Fruit fly (Drosophila melanogaster) whole organism, embryonic: Measurements from ENCODE around the gene cv-c.
A peak's percentile ranks its signal among the peaks of the same experiment; 100 is the strongest.

Experiments
- Bgb ChIP-seq: fragments of 200-800 bp; sonication (Bioruptor generic); IDR thresholded peaks from 2 replicates; pipeline ENCODE4 v1.3.6; 2022; ENCODE audit warnings: missing biosample characterization, missing genetic modification characterization; ENCODE audit not compliant: partially characterized antibody
- CG10209 ChIP-seq: fragments of 200-800 bp; sonication (Bioruptor generic); optimal IDR thresholded peaks from 3 replicates; lab custom pipeline; 2017; ENCODE audit warnings: missing biosample characterization, mild to moderate bottlenecking, missing genetic modification characterization, missing genetic modification reagents
- CG12769 ChIP-seq: fragments of 200-800 bp; sonication (Bioruptor generic); optimal IDR thresholded peaks from 2 replicates; lab custom pipeline; 2019; ENCODE audit warnings: missing biosample characterization, mild to moderate bottlenecking, missing genetic modification characterization, moderate library complexity
- CG2199 ChIP-seq: fragments of 200-800 bp; sonication (Bioruptor generic); IDR thresholded peaks from 3 replicates; pipeline ENCODE4 v1.3.6; 2022; ENCODE audit warnings: missing biosample characterization, missing genetic modification characterization
- CG2875 ChIP-seq: fragments of 200-800 bp; sonication (Bioruptor generic); optimal IDR thresholded peaks from 2 replicates; lab custom pipeline; 2017; ENCODE audit warnings: missing biosample characterization, mild to moderate bottlenecking, missing genetic modification characterization, missing genetic modification reagents
- CG3065 ChIP-seq: fragments of 200-800 bp; sonication (Bioruptor generic); optimal IDR thresholded peaks from 2 replicates; lab custom pipeline; 2016; ENCODE audit warnings: missing biosample characterization, missing genetic modification characterization
- CG31365 ChIP-seq: fragments of 200-800 bp; sonication (Bioruptor generic); optimal IDR thresholded peaks from 2 replicates; lab custom pipeline; 2018; ENCODE audit warnings: missing biosample characterization, mild to moderate bottlenecking, missing genetic modification characterization
- CG3726 ChIP-seq: fragments of 200-800 bp; sonication (Bioruptor generic); IDR thresholded peaks from 3 replicates; pipeline ENCODE4, ENCODE4 v1.3.6; 2022; ENCODE audit warnings: missing biosample characterization, missing genetic modification characterization
- CG4328 ChIP-seq: fragments of 200-800 bp; sonication (Bioruptor generic); optimal IDR thresholded peaks from 3 replicates; lab custom pipeline; 2017; ENCODE audit warnings: missing biosample characterization, missing genetic modification reagents, missing genetic modification characterization
- CG4404 ChIP-seq: fragments of 200-800 bp; sonication (Bioruptor generic); IDR thresholded peaks from 2 replicates; pipeline ENCODE4 v1.3.6; 2022; ENCODE audit warnings: missing biosample characterization, missing genetic modification characterization
- CG4707 ChIP-seq: fragments of 200-800 bp; sonication (Bioruptor generic); optimal IDR thresholded peaks from 2 replicates; lab custom pipeline; 2018; ENCODE audit warnings: missing biosample characterization, mild to moderate bottlenecking, missing genetic modification characterization, moderate library complexity
- CG7271 ChIP-seq: fragments of 200-800 bp; sonication (Bioruptor generic); optimal IDR thresholded peaks from 2 replicates; lab custom pipeline; 2018; ENCODE audit warnings: missing biosample characterization, mild to moderate bottlenecking, missing genetic modification characterization, moderate library complexity
- CG7357 ChIP-seq: fragments of 200-800 bp; sonication (Bioruptor generic); IDR thresholded peaks from 3 replicates; pipeline ENCODE4 v1.3.6; 2022; ENCODE audit warnings: missing biosample characterization, missing genetic modification characterization
- CG9609 ChIP-seq: fragments of 200-800 bp; sonication (Bioruptor generic); optimal IDR thresholded peaks from 3 replicates; lab custom pipeline; 2016; ENCODE audit warnings: missing biosample characterization, missing genetic modification characterization
- CTCF ChIP-seq: fragments of 200-800 bp; sonication (Bioruptor generic); optimal IDR thresholded peaks from 2 replicates; lab custom pipeline; 2017; ENCODE audit warnings: missing biosample characterization, mild to moderate bottlenecking, missing genetic modification characterization, moderate library complexity
- Dad ChIP-seq: fragments of 200-800 bp; sonication (Bioruptor generic); optimal IDR thresholded peaks from 3 replicates; lab custom pipeline; 2016; ENCODE audit warnings: missing biosample characterization, missing genetic modification characterization
- Dip3 ChIP-seq: fragments of 200-800 bp; sonication (Bioruptor generic); optimal IDR thresholded peaks from 3 replicates; lab custom pipeline; 2016; ENCODE audit warnings: missing biosample characterization, missing genetic modification characterization
- Doc3 ChIP-seq: fragments of 200-800 bp; sonication (Bioruptor generic); IDR thresholded peaks from 3 replicates; pipeline ENCODE4 v1.3.6; 2022; ENCODE audit warnings: missing biosample characterization, missing genetic modification characterization; ENCODE audit not compliant: partially characterized antibody
- Dp ChIP-seq: fragments of 200-800 bp; sonication (Bioruptor generic); optimal IDR thresholded peaks from 2 replicates; lab custom pipeline; 2018; ENCODE audit warnings: missing biosample characterization, mild to moderate bottlenecking, missing genetic modification characterization, moderate library complexity
- E2f1 ChIP-seq: fragments of 200-800 bp; sonication (Bioruptor generic); IDR thresholded peaks from 2 replicates; pipeline ENCODE4 v1.3.6; 2022; ENCODE audit warnings: missing biosample characterization, missing genetic modification characterization
- Jarid2 ChIP-seq: fragments of 200-800 bp; sonication (Bioruptor generic); optimal IDR thresholded peaks from 3 replicates; lab custom pipeline; 2017; ENCODE audit warnings: mild to moderate bottlenecking, missing biosample characterization, missing genetic modification reagents, missing genetic modification characterization
- Med ChIP-seq: fragments of 200-800 bp; sonication (Bioruptor generic); peaks from one replicate; lab custom pipeline; 2016; ENCODE audit warnings: missing biosample characterization, missing genetic modification characterization, mild to moderate bottlenecking, inconsistent platforms, moderate library complexity
- Rfx ChIP-seq: fragments of 200-800 bp; sonication (Bioruptor generic); IDR thresholded peaks from 2 replicates; pipeline ENCODE4 v1.3.6; 2022; ENCODE audit warnings: missing biosample characterization, missing genetic modification characterization
- Sox100B ChIP-seq: fragments of 200-800 bp; sonication (Bioruptor generic); optimal IDR thresholded peaks from 3 replicates; lab custom pipeline; 2018; ENCODE audit warnings: missing biosample characterization, mild to moderate bottlenecking, missing genetic modification characterization
- TFAM ChIP-seq: fragments of 200-800 bp; sonication (Bioruptor generic); optimal IDR thresholded peaks from 2 replicates; lab custom pipeline; 2017; ENCODE audit warnings: missing biosample characterization, missing genetic modification characterization, inconsistent platforms
- Trl ChIP-seq, 3 experiments: fragments of >200 bp in 2 of 3; fragments of 200-800 bp in 1 of 3; sonication (Bioruptor generic) in 1 of 3; optimal IDR thresholded peaks; 2 replicates in 1 of 3; 3 replicates in 2 of 3; lab custom pipeline; 2016 to 2017; ENCODE audit warnings: missing biosample characterization in 1 of 3, missing genetic modification characterization in 1 of 3
- Xrp1 ChIP-seq: fragments of 200-800 bp; sonication (Bioruptor generic); IDR thresholded peaks from 2 replicates; pipeline ENCODE4 v1.3.6; 2022; ENCODE audit warnings: missing biosample characterization, missing genetic modification characterization
- YL-1 ChIP-seq: fragments of 200-800 bp; sonication (Bioruptor generic); optimal IDR thresholded peaks from 3 replicates; lab custom pipeline; 2017; ENCODE audit warnings: missing biosample characterization, mild to moderate bottlenecking, missing genetic modification characterization
- ab ChIP-seq: fragments of 200-800 bp; sonication (Bioruptor generic); optimal IDR thresholded peaks from 2 replicates; lab custom pipeline; 2016; ENCODE audit warnings: missing biosample characterization, missing genetic modification characterization
- ato ChIP-seq: fragments of 200-800 bp; sonication (Bioruptor generic); IDR thresholded peaks from 2 replicates; pipeline ENCODE4 v1.3.6; 2022; ENCODE audit warnings: missing biosample characterization, missing genetic modification characterization; ENCODE audit not compliant: partially characterized antibody
- bigmax ChIP-seq: fragments of 200-800 bp; sonication (Bioruptor generic); optimal IDR thresholded peaks from 2 replicates; lab custom pipeline; 2018; ENCODE audit warnings: missing biosample characterization, mild to moderate bottlenecking, missing genetic modification characterization
- bsh ChIP-seq, 2 experiments: fragments of 200-800 bp; sonication (Bioruptor generic); optimal IDR thresholded peaks; 2 replicates each; lab custom pipeline; 2017 to 2018; ENCODE audit warnings: mild to moderate bottlenecking in 2 of 2, missing biosample characterization in 2 of 2, missing genetic modification characterization in 2 of 2, moderate library complexity in 1 of 2
- btn ChIP-seq: fragments of 200-800 bp; sonication (Bioruptor generic); optimal IDR thresholded peaks from 2 replicates; lab custom pipeline; 2016; ENCODE audit warnings: missing biosample characterization, missing genetic modification characterization
- dm ChIP-seq: fragments of 200-800 bp; sonication (Bioruptor generic); optimal IDR thresholded peaks from 3 replicates; lab custom pipeline; 2016; ENCODE audit warnings: missing biosample characterization, missing genetic modification characterization
- emc ChIP-seq: fragments of 200-800 bp; sonication (Bioruptor generic); optimal IDR thresholded peaks from 2 replicates; lab custom pipeline; 2016; ENCODE audit warnings: missing biosample characterization, missing genetic modification characterization
- ftz-f1 ChIP-seq: fragments of 200-800 bp; sonication (Bioruptor generic); optimal IDR thresholded peaks from 2 replicates; lab custom pipeline; 2016; ENCODE audit warnings: missing biosample characterization, missing genetic modification characterization
- gce ChIP-seq: fragments of 200-800 bp; sonication (Bioruptor generic); IDR thresholded peaks from 3 replicates; pipeline ENCODE4 v1.3.6; 2022; ENCODE audit warnings: missing biosample characterization, missing genetic modification characterization
- gcm2 ChIP-seq: fragments of 200-800 bp; sonication (Bioruptor generic); optimal IDR thresholded peaks from 2 replicates; lab custom pipeline; 2016; ENCODE audit warnings: missing biosample characterization, missing genetic modification characterization
- gro ChIP-seq: fragments of 200-800 bp; sonication (Bioruptor generic); optimal IDR thresholded peaks from 2 replicates; lab custom pipeline; 2016; ENCODE audit warnings: missing biosample characterization, missing genetic modification characterization
- gsb ChIP-seq: fragments of 200-800 bp; sonication (Bioruptor generic); IDR thresholded peaks from 2 replicates; pipeline ENCODE4 v1.3.6; 2022; ENCODE audit warnings: missing biosample characterization, missing genetic modification characterization
- psq ChIP-seq: fragments of 200-800 bp; sonication (Bioruptor generic); optimal IDR thresholded peaks from 2 replicates; lab custom pipeline; 2017; ENCODE audit warnings: missing biosample characterization, missing genetic modification characterization
- sim ChIP-seq: fragments of 200-800 bp; sonication (Bioruptor generic); IDR thresholded peaks from 2 replicates; pipeline ENCODE4 v1.3.6; 2022; ENCODE audit warnings: missing biosample characterization, missing genetic modification characterization
- sr ChIP-seq: fragments of 200-800 bp; sonication (Bioruptor generic); IDR thresholded peaks from 3 replicates; pipeline ENCODE4 v1.3.6; 2022; ENCODE audit warnings: missing biosample characterization, missing genetic modification characterization
- ssp ChIP-seq: fragments of 200-800 bp; sonication (Bioruptor generic); IDR thresholded peaks from 2 replicates; pipeline ENCODE4 v1.3.6; 2022; ENCODE audit warnings: missing biosample characterization, missing genetic modification characterization
- tna ChIP-seq: fragments of 200-800 bp; sonication (Bioruptor generic); IDR thresholded peaks from 2 replicates; pipeline ENCODE4 v1.3.6; 2022; ENCODE audit warnings: missing biosample characterization, missing genetic modification characterization; ENCODE audit not compliant: partially characterized antibody
- trem ChIP-seq: fragments of 200-800 bp; optimal IDR thresholded peaks from 3 replicates; lab custom pipeline; 2019; ENCODE audit warnings: missing biosample characterization, mild to moderate bottlenecking, missing genetic modification characterization, moderate library complexity
- trh ChIP-seq: fragments of 200-800 bp; sonication (Bioruptor generic); optimal IDR thresholded peaks from 2 replicates; lab custom pipeline; 2016; ENCODE audit warnings: missing biosample characterization, missing genetic modification characterization
- tup ChIP-seq: fragments of 200-800 bp; sonication (Bioruptor generic); optimal IDR thresholded peaks from 2 replicates; lab custom pipeline; 2016; ENCODE audit warnings: missing biosample characterization, mild to moderate bottlenecking, missing genetic modification characterization, moderate library complexity
- usp ChIP-seq: fragments of >200 bp; optimal IDR thresholded peaks from 2 replicates; lab custom pipeline; 2017; ENCODE audit warnings: missing biosample characterization, missing genetic modification characterization

cv-c gene

dm6 chr3R:14384502-14384901, 97.0 kb downstream of the cv-c start:
- peak; percentile 1 for TF ChIP-seq Med (GFP tag; lab: Kevin White, UChicago)
- no peak for TF ChIP-seq ato
- TF ChIP-seq CG7271 = no peak

DNA sequence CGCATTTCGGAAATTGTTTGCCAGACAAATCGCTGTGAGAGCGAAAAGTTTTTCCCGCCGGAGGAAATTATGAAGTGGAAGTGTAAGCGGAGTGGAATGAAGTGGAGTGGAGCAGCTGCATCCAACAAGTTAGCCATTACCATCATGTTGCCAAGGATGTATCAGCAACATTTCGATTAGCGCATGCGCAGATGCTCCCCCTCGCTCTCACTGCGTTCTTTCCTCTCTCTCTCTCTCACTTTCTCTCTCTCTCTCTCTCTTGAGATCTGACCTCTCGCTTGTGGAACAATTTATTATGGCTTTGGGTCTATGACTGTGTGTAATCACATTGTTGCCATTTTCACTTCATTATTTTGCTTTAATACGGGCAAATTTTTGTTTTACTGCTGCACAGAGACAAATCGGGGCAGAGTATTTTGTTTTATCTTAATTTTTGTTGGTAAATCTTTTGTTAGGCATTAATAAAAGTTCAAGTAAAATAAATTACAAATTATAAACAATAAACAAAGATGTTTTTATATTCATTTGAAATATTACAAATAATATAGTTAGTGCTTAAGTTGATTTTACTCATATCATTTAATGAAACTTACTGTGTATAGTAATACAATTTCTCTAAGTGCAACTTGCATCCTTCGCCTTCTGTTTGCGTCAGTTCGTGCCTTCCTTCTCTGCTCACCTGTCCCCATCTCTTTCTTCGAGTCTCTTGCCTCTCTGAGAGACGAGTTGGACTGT, 99.0 kb downstream of the cv-c start:
- no peak for TF ChIP-seq btn (GFP tag; lab: Kevin White, UChicago)
- TF ChIP-seq CG10209 (GFP tag; lab: Kevin White, UChicago) = peak; percentile 83
- peak; percentile 68 for TF ChIP-seq CG2875 (GFP tag; lab: Kevin White, UChicago)
- no peak for TF ChIP-seq Dad (GFP tag; lab: Kevin White, UChicago)
- no peak for TF ChIP-seq dm
- TF ChIP-seq gcm2 (GFP tag; lab: Kevin White, UChicago) = no peak
- peak; percentile 31 for TF ChIP-seq Dip3 (GFP tag; lab: Kevin White, UChicago)
- TF ChIP-seq ftz-f1 = no peak
- TF ChIP-seq usp = no peak
- no peak for TF ChIP-seq emc (GFP tag; lab: Kevin White, UChicago)
- no peak for TF ChIP-seq sr
- TF ChIP-seq tup = no peak
- TF ChIP-seq CG31365 = no peak
- TF ChIP-seq CG4328 (GFP tag; lab: Kevin White, UChicago) = peak; percentile 49
- no peak for TF ChIP-seq ab
- no peak for TF ChIP-seq tna (GFP tag; lab: Robert Waterston, UW)
- TF ChIP-seq CG2199 = peak; percentile 87
- TF ChIP-seq psq (GFP tag; lab: Kevin White, UChicago) = peak; percentile 53
- peak; percentile 61 for TF ChIP-seq Rfx (GFP tag; lab: Robert Waterston, UW)
- no peak; the same call in 1 of the 2 replicates for TF ChIP-seq gsb (GFP tag; lab: Robert Waterston, UW)
- TF ChIP-seq Sox100B (GFP tag; lab: Kevin White, UChicago) = peak; percentile 85
- no peak for TF ChIP-seq gro (GFP tag; lab: Kevin White, UChicago)
- TF ChIP-seq Trl (optimal IDR thresholded peaks at IDR 0.05; lab: Kevin White, UChicago) = peak; percentile 88 to 89
- TF ChIP-seq Trl (GFP tag; optimal IDR thresholded peaks at IDR 0.05; lab: Kevin White, UChicago) = peak; percentile 3
- TF ChIP-seq sim = peak; percentile 22; the same call in 1 of the 2 replicates
- TF ChIP-seq YL-1 (GFP tag; lab: Kevin White, UChicago) = no peak
- peak; percentile 51 for TF ChIP-seq ssp
- TF ChIP-seq CG3726 (GFP tag; lab: Robert Waterston, UW) = no peak
- TF ChIP-seq E2f1 (GFP tag; lab: Robert Waterston, UW) = peak; percentile 66
- TF ChIP-seq CTCF (GFP tag; lab: Kevin White, UChicago) = no peak
- TF ChIP-seq bigmax (GFP tag; lab: Kevin White, UChicago) = no peak
- TF ChIP-seq TFAM (GFP tag; lab: Kevin White, UChicago) = no peak
- TF ChIP-seq trh = peak; percentile 51
- TF ChIP-seq CG7357 = peak; percentile 46; the same call in 1 of the 3 replicates
- no peak for TF ChIP-seq CG9609 (GFP tag; lab: Kevin White, UChicago)
- TF ChIP-seq CG4707 (GFP tag; lab: Kevin White, UChicago) = no peak
- peak; percentile 68 for TF ChIP-seq trem
- TF ChIP-seq gce (GFP tag; lab: Robert Waterston, UW) = no peak
- peak; percentile 15 for TF ChIP-seq CG3065 (GFP tag; lab: Kevin White, UChicago)
- TF ChIP-seq CG12769 (tag; lab: Kevin White, UChicago) = peak; percentile 50
- peak; percentile 82 for TF ChIP-seq Xrp1 (GFP tag; lab: Robert Waterston, UW)
- TF ChIP-seq Jarid2 (GFP tag; lab: Kevin White, UChicago) = peak; percentile 53
- TF ChIP-seq bsh (GFP tag; optimal IDR thresholded peaks at IDR 0.05; lab: Kevin White, UChicago) = peak; percentile 74 to 79
- peak; percentile 37; the same call in 1 of the 2 replicates for TF ChIP-seq CG4404 (GFP tag; lab: Robert Waterston, UW)
- TF ChIP-seq Doc3 (GFP tag; lab: Robert Waterston, UW) = no peak
- TF ChIP-seq Bgb = no peak
- TF ChIP-seq Dp (GFP tag; lab: Kevin White, UChicago) = no peak
